Worm (Caenorhabditis elegans): Measurements from ENCODE around the gene sumv-2.

Gene sumv-2

DNA sequence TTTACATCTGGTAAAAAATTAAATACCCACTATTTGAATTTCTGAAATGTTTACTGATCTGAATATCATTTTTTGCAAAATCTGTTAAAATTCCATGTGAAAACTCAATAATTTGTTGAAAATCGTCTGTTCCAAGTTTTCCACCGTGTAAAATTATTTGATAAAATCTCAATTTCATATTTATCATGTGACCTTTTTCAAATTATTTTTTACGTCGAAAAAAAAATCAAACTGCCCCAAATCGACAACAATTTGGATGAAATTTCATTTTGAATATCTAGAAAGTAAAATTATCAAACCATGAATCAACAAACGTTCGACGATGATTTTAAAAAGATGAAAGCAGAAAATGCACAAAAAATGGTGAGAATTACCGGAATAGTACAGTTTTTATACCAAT, 37.8 kb downstream of the sumv-2 start, which contains the start of gene F41F3.9:
Gene F41F3.9, plus strand, starts transcription at position 301 of the 400 bp plus-strand sequence.
- TF ChIP-seq blmp-1 (tag; optimal IDR thresholded peaks at IDR 0.05; ENCODE audit: insufficient read depth): no peak
- no peak for TF ChIP-seq alr-1 (tag; optimal IDR thresholded peaks at IDR 0.05)
- no peak for TF ChIP-seq R02D3.7 (tag; optimal IDR thresholded peaks at IDR 0.05)
- TF ChIP-seq sma-9 (GFP tag; optimal IDR thresholded peaks at IDR 0.05): no peak
- no peak for TF ChIP-seq sma-9 (tag; optimal IDR thresholded peaks at IDR 0.05)
- TF ChIP-seq egl-27 (tag; optimal IDR thresholded peaks at IDR 0.05): no peak
- no peak for TF ChIP-seq ceh-16 (tag; optimal IDR thresholded peaks at IDR 0.05)

DNA sequence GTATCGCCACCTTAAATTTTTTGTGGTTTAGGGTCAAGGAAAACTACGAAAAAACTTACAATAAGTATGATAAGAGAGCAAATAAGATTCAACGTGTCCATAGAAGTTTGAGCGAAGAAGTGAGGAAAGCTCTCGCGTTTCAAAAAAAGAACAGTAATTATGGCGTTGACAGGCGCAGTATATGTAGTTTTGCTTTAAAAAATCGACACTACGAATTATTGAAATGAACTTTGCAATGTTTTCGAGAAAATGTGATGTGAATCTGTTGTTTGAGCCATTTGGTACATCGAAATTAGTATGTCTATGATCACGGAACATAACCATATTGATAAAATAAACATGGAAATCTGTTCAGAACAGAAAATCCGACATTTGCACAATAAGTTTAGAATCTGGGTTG, 45.0 kb downstream of the sumv-2 start, which contains the start of gene srx-74:
Gene srx-74, minus strand, starts transcription at position 101 of the 400 bp plus-strand sequence.
- TF ChIP-seq mab-5 (tag; optimal IDR thresholded peaks at IDR 0.05) (no peak), alr-1 (tag; optimal IDR thresholded peaks at IDR 0.05) (no peak), elt-3 (tag; optimal IDR thresholded peaks at IDR 0.05) (no peak), nhr-77 (tag; optimal IDR thresholded peaks at IDR 0.05) (no peak), lsy-2 (tag; optimal IDR thresholded peaks at IDR 0.05) (no peak)

DNA sequence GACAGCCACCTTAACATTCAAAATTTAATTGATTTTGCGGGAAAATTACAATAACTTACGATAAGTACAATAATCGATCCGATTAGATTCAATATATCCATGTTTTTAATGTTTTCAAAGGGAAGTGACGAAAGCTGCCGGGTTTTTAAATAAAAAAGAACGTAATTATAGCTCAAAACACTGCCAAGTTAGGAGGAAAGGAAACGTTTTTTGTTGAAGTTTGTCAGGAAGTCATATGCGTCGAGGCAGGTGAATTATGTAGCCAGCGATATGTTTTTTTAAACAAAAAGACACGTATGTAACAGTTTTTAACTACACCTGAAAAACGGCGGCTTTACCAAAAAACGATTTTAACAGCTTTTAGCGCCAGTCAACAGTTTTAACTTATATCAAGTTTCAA, 48.3 kb downstream of the sumv-2 start, which contains the start of gene srx-73:
Gene srx-73, minus strand, starts transcription at position 101 of the 400 bp plus-strand sequence.
- TF ChIP-seq egl-27 (tag; optimal IDR thresholded peaks at IDR 0.05) (no peak), elt-3 (tag; optimal IDR thresholded peaks at IDR 0.05) (no peak), R02D3.7 (tag; optimal IDR thresholded peaks at IDR 0.05) (no peak), gmeb-1 (tag; optimal IDR thresholded peaks at IDR 0.05) (no peak), lin-39 (tag; optimal IDR thresholded peaks at IDR 0.05) (no peak), ztf-1 (GFP tag; conservative IDR thresholded peaks at IDR 0.05) (no peak), skn-1 (tag; optimal IDR thresholded peaks at IDR 0.05) (no peak), nhr-23 (tag; optimal IDR thresholded peaks at IDR 0.05) (no peak), ztf-4 (tag; optimal IDR thresholded peaks at IDR 0.05) (no peak), crh-2 (tag; optimal IDR thresholded peaks at IDR 0.05) (no peak), sem-4 (tag; optimal IDR thresholded peaks at IDR 0.05) (no peak), peb-1 (tag; optimal IDR thresholded peaks at IDR 0.05) (no peak), nhr-6 (tag; optimal IDR thresholded peaks at IDR 0.05) (no peak), mbf-1 (tag; optimal IDR thresholded peaks at IDR 0.05) (no peak), nhr-21 (tag; optimal IDR thresholded peaks at IDR 0.05) (no peak), nhr-237 (tag; optimal IDR thresholded peaks at IDR 0.05) (no peak)

DNA sequence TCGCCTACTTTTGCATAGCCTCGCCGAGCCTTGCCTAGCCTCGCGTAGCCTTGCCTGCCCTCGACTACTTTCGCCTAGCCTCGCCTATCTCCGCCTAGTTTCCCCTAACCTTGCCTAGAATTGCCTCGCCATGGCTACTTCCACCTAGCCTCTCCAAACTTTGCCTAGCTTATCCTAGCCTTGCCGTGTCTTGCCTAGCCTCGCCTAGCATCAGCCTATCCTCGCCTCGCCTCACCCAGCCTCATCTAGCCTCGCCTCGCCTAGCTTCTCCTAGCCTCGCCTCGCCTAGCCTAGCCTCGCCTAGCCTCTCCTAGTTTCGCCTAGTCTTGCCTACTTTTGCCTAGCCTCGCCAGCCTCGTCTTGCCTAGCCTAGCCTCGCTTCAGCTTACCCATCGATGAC, 49.7 kb downstream of the sumv-2 start:
- no peak for TF ChIP-seq nhr-11 (tag; optimal IDR thresholded peaks at IDR 0.05)
- no peak for TF ChIP-seq ZK546.5 (tag; optimal IDR thresholded peaks at IDR 0.05)
- no peak for TF ChIP-seq peb-1 (tag; optimal IDR thresholded peaks at IDR 0.05)
- TF ChIP-seq egl-27 (tag; optimal IDR thresholded peaks at IDR 0.05): no peak
- TF ChIP-seq nhr-10 (tag; optimal IDR thresholded peaks at IDR 0.05): no peak
- no peak for TF ChIP-seq unc-55 (GFP tag; optimal IDR thresholded peaks at IDR 0.05)
- no peak for TF ChIP-seq mbf-1 (tag; optimal IDR thresholded peaks at IDR 0.05)

DNA sequence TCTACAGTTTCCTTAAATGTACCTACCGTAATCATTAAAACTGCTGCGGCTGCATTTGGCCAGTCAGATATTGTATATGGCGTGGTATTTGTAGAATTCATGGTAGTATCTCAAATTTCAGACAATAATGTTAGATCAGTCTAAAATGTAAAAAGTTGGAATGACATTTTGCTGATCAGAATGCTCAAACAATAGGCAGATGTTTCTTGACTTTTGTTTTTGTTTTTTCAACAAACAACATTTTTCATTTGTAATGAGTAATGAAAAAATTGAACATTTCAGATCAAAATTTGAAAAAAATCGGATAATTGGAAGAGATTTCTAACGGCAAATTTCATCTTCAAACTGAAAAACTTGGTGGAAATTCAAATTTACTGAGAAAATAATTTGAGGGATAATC, 51.3 kb downstream of the sumv-2 start, which contains the start of gene srx-77:
Gene srx-77, minus strand, starts transcription at position 101 of the 400 bp plus-strand sequence.
- TF ChIP-seq ztf-1 (GFP tag; conservative IDR thresholded peaks at IDR 0.05): no peak
- TF ChIP-seq ceh-82 (tag; optimal IDR thresholded peaks at IDR 0.05): no peak
- TF ChIP-seq peb-1 (tag; optimal IDR thresholded peaks at IDR 0.05): no peak
- no peak for TF ChIP-seq lin-13 (GFP tag; optimal IDR thresholded peaks at IDR 0.05)
- TF ChIP-seq fos-1 (tag; optimal IDR thresholded peaks at IDR 0.05): no peak
- TF ChIP-seq nhr-23 (tag; optimal IDR thresholded peaks at IDR 0.05): no peak
- no peak for TF ChIP-seq crh-2 (tag; optimal IDR thresholded peaks at IDR 0.05)
- no peak for TF ChIP-seq lsy-2 (tag; optimal IDR thresholded peaks at IDR 0.05)
- TF ChIP-seq dmd-4 (tag; optimal IDR thresholded peaks at IDR 0.05): no peak

DNA sequence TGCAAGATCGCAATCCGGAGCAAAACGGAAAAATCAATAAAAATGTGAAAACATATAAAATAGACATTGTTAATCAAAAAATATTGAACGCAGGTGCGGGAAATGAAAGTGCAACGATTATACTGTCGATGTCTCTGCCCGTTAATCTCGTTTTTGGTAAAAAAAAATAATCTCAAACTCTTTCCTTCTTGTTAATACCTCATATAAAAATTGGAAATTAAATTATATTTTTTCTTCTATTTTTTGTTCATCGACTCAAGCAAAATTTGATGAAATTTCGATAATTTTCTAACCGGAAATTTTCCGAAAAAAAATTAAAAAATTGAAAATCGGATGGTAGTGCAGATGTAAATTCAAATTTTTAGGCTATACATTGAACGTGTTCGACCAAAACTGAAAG, 55.1 kb downstream of the sumv-2 start, which contains the start of gene K03B4.9:
Gene K03B4.9, minus strand, starts transcription at position 101 of the 400 bp plus-strand sequence.
- no peak for TF ChIP-seq sma-3 (GFP tag; optimal IDR thresholded peaks at IDR 0.05)
- no peak for TF ChIP-seq nhr-6 (tag; optimal IDR thresholded peaks at IDR 0.05)
- TF ChIP-seq snpc-4 (tag; optimal IDR thresholded peaks at IDR 0.05): no peak
- no peak for TF ChIP-seq nhr-21 (tag; optimal IDR thresholded peaks at IDR 0.05)
- TF ChIP-seq ZK546.5 (tag; optimal IDR thresholded peaks at IDR 0.05): no peak
- no peak for TF ChIP-seq nhr-25 (tag; optimal IDR thresholded peaks at IDR 0.05)
- TF ChIP-seq unc-62 (GFP tag; optimal IDR thresholded peaks at IDR 0.05): no peak
- no peak for TF ChIP-seq unc-39 (tag; optimal IDR thresholded peaks at IDR 0.05)
- no peak for TF ChIP-seq gmeb-1 (tag; optimal IDR thresholded peaks at IDR 0.05)
- no peak for TF ChIP-seq skn-1 (tag; optimal IDR thresholded peaks at IDR 0.05)
- TF ChIP-seq lin-11 (tag; optimal IDR thresholded peaks at IDR 0.05): no peak
- TF ChIP-seq nhr-129 (tag; optimal IDR thresholded peaks at IDR 0.05): no peak
- TF ChIP-seq peb-1 (tag; optimal IDR thresholded peaks at IDR 0.05): no peak
- TF ChIP-seq nhr-11 (tag; optimal IDR thresholded peaks at IDR 0.05): no peak
- TF ChIP-seq ztf-1 (GFP tag; conservative IDR thresholded peaks at IDR 0.05): no peak
- no peak for TF ChIP-seq lin-39 (tag; optimal IDR thresholded peaks at IDR 0.05)
- no peak for TF ChIP-seq sem-4 (tag; optimal IDR thresholded peaks at IDR 0.05)

Measured in whole organism, L2 larva.